Worm (Caenorhabditis elegans) whole organism, mixed stage, embryonic: Measurements from ENCODE around the gene C29F7.10.

Experiments used
- M03D4.4 ChIP-seq: sonication (generic microtip); optimal IDR thresholded peaks from 2 replicates; lab custom pipeline; 2017; ENCODE audit warnings: mild to moderate bottlenecking, missing genetic modification characterization, missing compliant biosample characterization
- bed-3 ChIP-seq: fragments of 200-800 bp; sonication (Bioruptor generic); optimal IDR thresholded peaks from 3 replicates; lab custom pipeline; 2018; ENCODE audit warnings: mild to moderate bottlenecking, missing genetic modification characterization, moderate library complexity, missing compliant biosample characterization
- ceh-43 ChIP-seq: fragments of 200-800 bp; sonication (Bioruptor generic); optimal IDR thresholded peaks from 2 replicates; lab custom pipeline; 2018; ENCODE audit warnings: mild to moderate bottlenecking, missing genetic modification characterization, moderate library complexity, missing compliant biosample characterization
- ceh-83 ChIP-seq: fragments of 200-800 bp; sonication (Bioruptor generic); optimal IDR thresholded peaks from 2 replicates; lab custom pipeline; 2018; ENCODE audit warnings: mild to moderate bottlenecking, missing genetic modification characterization, missing compliant biosample characterization
- cnd-1 ChIP-seq: fragments of 200-800 bp; sonication (Bioruptor generic); optimal IDR thresholded peaks from 2 replicates; lab custom pipeline; 2018; ENCODE audit warnings: mild to moderate bottlenecking, missing genetic modification characterization, missing compliant biosample characterization
- drap-1 ChIP-seq: fragments of 200-800 bp; sonication (Bioruptor generic); optimal IDR thresholded peaks from 3 replicates; lab custom pipeline; 2018; ENCODE audit warnings: mild to moderate bottlenecking, missing genetic modification characterization, missing compliant biosample characterization
- elt-3 ChIP-seq: fragments of 150-350 bp; optimal IDR thresholded peaks from 2 replicates; lab custom pipeline; 2014; ENCODE audit warnings: missing biosample characterization, missing genetic modification characterization
- flh-1 ChIP-seq: fragments of 200-800 bp; sonication (Bioruptor generic); optimal IDR thresholded peaks from 2 replicates; lab custom pipeline; 2018; ENCODE audit warnings: mild to moderate bottlenecking, missing genetic modification characterization, moderate library complexity, missing compliant biosample characterization
- ham-2 ChIP-seq: fragments of 200-800 bp; sonication (Bioruptor generic); optimal IDR thresholded peaks from 2 replicates; lab custom pipeline; 2018; ENCODE audit warnings: mild to moderate bottlenecking, missing genetic modification characterization, missing compliant biosample characterization
- hlh-1 ChIP-seq: fragments of 150-350 bp; optimal IDR thresholded peaks from 2 replicates; lab custom pipeline; 2014; ENCODE audit warnings: missing biosample characterization, missing genetic modification reagents, missing genetic modification characterization
- lin-13 ChIP-seq: fragments of 150-350 bp; optimal IDR thresholded peaks from 2 replicates; lab custom pipeline; 2014; ENCODE audit warnings: missing biosample characterization, missing genetic modification characterization
- lin-32 ChIP-seq: fragments of 200-800 bp; sonication (Bioruptor generic); optimal IDR thresholded peaks from 2 replicates; lab custom pipeline; 2018; ENCODE audit warnings: mild to moderate bottlenecking, missing genetic modification characterization, missing compliant biosample characterization
- lsy-2 ChIP-seq: fragments of 150-350 bp; optimal IDR thresholded peaks from 2 replicates; lab custom pipeline; 2014; ENCODE audit warnings: missing biosample characterization, missing genetic modification characterization
- mls-2 ChIP-seq: sonication (generic microtip); optimal IDR thresholded peaks from 2 replicates; lab custom pipeline; 2016; ENCODE audit warnings: mild to moderate bottlenecking, missing genetic modification characterization, moderate library complexity, missing compliant biosample characterization
- nhr-12 ChIP-seq: fragments of 150-350 bp; optimal IDR thresholded peaks from 2 replicates; lab custom pipeline; 2014; ENCODE audit warnings: missing biosample characterization, missing genetic modification characterization
- nhr-2 ChIP-seq: fragments of 150-350 bp; optimal IDR thresholded peaks from 2 replicates; lab custom pipeline; 2014; ENCODE audit warnings: missing biosample characterization, missing genetic modification characterization
- nhr-237 ChIP-seq: fragments of 150-350 bp; optimal IDR thresholded peaks from 2 replicates; lab custom pipeline; 2014; ENCODE audit warnings: missing biosample characterization, missing genetic modification characterization
- nhr-28 ChIP-seq: fragments of 150-350 bp; optimal IDR thresholded peaks from 2 replicates; lab custom pipeline; 2014; ENCODE audit warnings: missing biosample characterization, missing genetic modification characterization
- nhr-76 ChIP-seq: sonication (generic microtip); optimal IDR thresholded peaks from 2 replicates; lab custom pipeline; 2017; ENCODE audit warnings: missing biosample characterization, missing genetic modification characterization
- pha-4 ChIP-seq: fragments of 150-350 bp; optimal IDR thresholded peaks from 2 replicates; lab custom pipeline; 2018; ENCODE audit warnings: missing biosample characterization, missing genetic modification reagents, missing genetic modification characterization
- sem-2 ChIP-seq: fragments of 200-800 bp; sonication (Bioruptor generic); optimal IDR thresholded peaks from 2 replicates; lab custom pipeline; 2018; ENCODE audit warnings: mild to moderate bottlenecking, missing genetic modification characterization, missing compliant biosample characterization
- sptf-1 ChIP-seq: sonication (generic microtip); optimal IDR thresholded peaks from 2 replicates; lab custom pipeline; 2017; ENCODE audit warnings: mild to moderate bottlenecking, missing genetic modification characterization, moderate library complexity, missing compliant biosample characterization
- tbx-8 ChIP-seq: fragments of 200-800 bp; sonication (Bioruptor generic); optimal IDR thresholded peaks from 2 replicates; lab custom pipeline; 2018; ENCODE audit warnings: mild to moderate bottlenecking, missing genetic modification characterization, moderate library complexity, missing compliant biosample characterization
- unc-120 ChIP-seq: sonication (generic microtip); optimal IDR thresholded peaks from 2 replicates; lab custom pipeline; 2017; ENCODE audit warnings: missing genetic modification characterization, missing compliant biosample characterization; ENCODE audit not compliant: poor library complexity, severe bottlenecking
- unc-39 ChIP-seq: fragments of 150-350 bp; optimal IDR thresholded peaks from 2 replicates; lab custom pipeline; 2014; ENCODE audit warnings: missing biosample characterization, missing genetic modification characterization
- unc-62 ChIP-seq: fragments of 150-350 bp; optimal IDR thresholded peaks from 2 replicates; lab custom pipeline; 2014; ENCODE audit warnings: missing biosample characterization, missing genetic modification reagents, missing genetic modification characterization
- zip-8 ChIP-seq: fragments of 150-350 bp; optimal IDR thresholded peaks from 2 replicates; lab custom pipeline; 2014; ENCODE audit warnings: missing biosample characterization, missing genetic modification characterization
- ztf-11 ChIP-seq: fragments of 150-350 bp; optimal IDR thresholded peaks from 2 replicates; lab custom pipeline; 2014; ENCODE audit warnings: missing biosample characterization, missing genetic modification characterization

Gene C29F7.10

ce11 chrX:13387497-13387953 lies 43.8 kb downstream of the C29F7.10 start, which contains the start of gene C49F8.3:
C49F8.3 (minus strand) TSS chrX:13387547.
- TF ChIP-seq tbx-8 (GFP tag; lab: Kevin White, UChicago) = no peak

- TF ChIP-seq hlh-1 (tag; lab: Kevin White, UChicago) (no peak), lin-32 (no peak), lsy-2 (no peak), lin-13 (tag; lab: Kevin White, UChicago) (no peak), unc-120 (tag; lab: Kevin White, UChicago) (no peak), flh-1 (no peak), sem-2 (GFP tag; lab: Kevin White, UChicago) (no peak), pha-4 (tag; lab: Kevin White, UChicago) (no peak), ham-2 (GFP tag; lab: Kevin White, UChicago) (no peak), tbx-8 (GFP tag; lab: Kevin White, UChicago) (no peak), mls-2 (tag; lab: Kevin White, UChicago) (no peak), zip-8 (tag; lab: Kevin White, UChicago) (no peak), drap-1 (GFP tag; lab: Kevin White, UChicago) (no peak), unc-39 (tag; lab: Kevin White, UChicago) (no peak), sptf-1 (tag; lab: Kevin White, UChicago) (no peak), ceh-43 (GFP tag; lab: Kevin White, UChicago) (no peak), ztf-11 (tag; lab: Kevin White, UChicago) (no peak), nhr-237 (tag; lab: Kevin White, UChicago) (no peak), cnd-1 (tag; lab: Kevin White, UChicago) (no peak), nhr-2 (tag; lab: Kevin White, UChicago) (no peak)
These were observed 46.5 kb downstream of the C29F7.10 start for ce11 chrX:13384743-13385142.

- TF ChIP-seq unc-62 (GFP tag; lab: Kevin White, UChicago) (no peak), ham-2 (GFP tag; lab: Kevin White, UChicago) (no peak), ztf-11 (tag; lab: Kevin White, UChicago) (no peak), nhr-28 (tag; lab: Kevin White, UChicago) (no peak), bed-3 (GFP tag; lab: Kevin White, UChicago) (no peak), lin-13 (tag; lab: Kevin White, UChicago) (no peak), nhr-237 (tag; lab: Kevin White, UChicago) (no peak), tbx-8 (GFP tag; lab: Kevin White, UChicago) (no peak), nhr-12 (tag; lab: Kevin White, UChicago) (no peak), ceh-83 (GFP tag; lab: Kevin White, UChicago) (no peak), lin-32 (no peak), unc-39 (tag; lab: Kevin White, UChicago) (no peak), M03D4.4 (tag; lab: Kevin White, UChicago) (no peak), elt-3 (tag; lab: Kevin White, UChicago) (no peak)
These were observed 48.0 kb downstream of the C29F7.10 start for ce11 chrX:13383273-13383672.

- TF ChIP-seq sptf-1 (tag; lab: Kevin White, UChicago) (no peak), zip-8 (tag; lab: Kevin White, UChicago) (no peak), M03D4.4 (tag; lab: Kevin White, UChicago) (no peak), flh-1 (no peak), nhr-76 (no peak)
These were observed 50.1 kb downstream of the C29F7.10 start for ce11 chrX:13380988-13381742.
